Fruit fly (Drosophila melanogaster) whole organism, embryonic: ENCODE results near the gene Alp10.

Experiments used
- B-H1 ChIP-seq: fragments of 200-800 bp; sonication (Bioruptor generic); IDR thresholded peaks from 3 replicates; pipeline ENCODE4 v1.3.6; 2022; ENCODE audit warnings: missing biosample characterization, missing genetic modification characterization
- CG10431 ChIP-seq: fragments of 200-800 bp; sonication (Bioruptor generic); optimal IDR thresholded peaks from 3 replicates; lab custom pipeline; 2018; ENCODE audit warnings: missing biosample characterization, mild to moderate bottlenecking, missing genetic modification characterization
- CG12219 ChIP-seq: fragments of 200-800 bp; sonication (Bioruptor generic); optimal IDR thresholded peaks from 3 replicates; lab custom pipeline; 2018; ENCODE audit warnings: missing biosample characterization, mild to moderate bottlenecking, missing genetic modification characterization
- CG13123 ChIP-seq: fragments of 200-800 bp; sonication (Bioruptor generic); optimal IDR thresholded peaks from 2 replicates; lab custom pipeline; 2016; ENCODE audit warnings: missing biosample characterization, missing genetic modification characterization
- CG15601 ChIP-seq: fragments of 200-800 bp; sonication (Bioruptor generic); optimal IDR thresholded peaks from 3 replicates; lab custom pipeline; 2019; ENCODE audit warnings: missing biosample characterization, mild to moderate bottlenecking, missing genetic modification characterization, moderate library complexity
- CG1647 ChIP-seq: fragments of 200-800 bp; sonication (Bioruptor generic); optimal IDR thresholded peaks from 3 replicates; lab custom pipeline; 2016; ENCODE audit warnings: missing biosample characterization, missing genetic modification characterization
- CG16815 ChIP-seq: fragments of 200-800 bp; sonication (Bioruptor generic); optimal IDR thresholded peaks from 3 replicates; lab custom pipeline; 2017; ENCODE audit warnings: missing biosample characterization, mild to moderate bottlenecking, missing genetic modification characterization
- CG17612 ChIP-seq: fragments of 200-800 bp; sonication (Bioruptor generic); IDR thresholded peaks from 2 replicates; pipeline ENCODE4 v1.3.6; 2022; ENCODE audit warnings: missing biosample characterization, missing genetic modification characterization
- CG17802 ChIP-seq: fragments of 200-800 bp; sonication (Bioruptor generic); optimal IDR thresholded peaks from 2 replicates; lab custom pipeline; 2018; ENCODE audit warnings: missing biosample characterization, mild to moderate bottlenecking, missing genetic modification characterization, moderate library complexity
- CG18011 ChIP-seq: fragments of 200-800 bp; sonication (Bioruptor generic); optimal IDR thresholded peaks from 2 replicates; lab custom pipeline; 2017; ENCODE audit warnings: missing biosample characterization, missing genetic modification characterization, mild to moderate bottlenecking, moderate library complexity, missing genotype
- CG2889 ChIP-seq: fragments of 200-800 bp; sonication (Bioruptor generic); IDR thresholded peaks from 3 replicates; pipeline ENCODE4 v1.3.6; 2022; ENCODE audit warnings: missing biosample characterization, missing genetic modification characterization
- CG3065 ChIP-seq: fragments of 200-800 bp; sonication (Bioruptor generic); optimal IDR thresholded peaks from 2 replicates; lab custom pipeline; 2016; ENCODE audit warnings: missing biosample characterization, missing genetic modification characterization
- CG31224 ChIP-seq: fragments of 200-800 bp; sonication (Bioruptor generic); IDR thresholded peaks from 2 replicates; pipeline ENCODE4 v1.3.6; 2022; ENCODE audit warnings: missing biosample characterization, missing genetic modification characterization
- CG3163 ChIP-seq: fragments of 200-800 bp; sonication (Bioruptor generic); optimal IDR thresholded peaks from 3 replicates; lab custom pipeline; 2016; ENCODE audit warnings: missing biosample characterization, missing genetic modification characterization
- CG34224 ChIP-seq: fragments of 200-800 bp; sonication (Bioruptor generic); IDR thresholded peaks from 3 replicates; pipeline ENCODE4 v1.3.6; 2022; ENCODE audit warnings: missing biosample characterization, missing genetic modification characterization; ENCODE audit not compliant: partially characterized antibody
- CG6791 ChIP-seq: fragments of 200-800 bp; sonication (Bioruptor generic); IDR thresholded peaks from 3 replicates; pipeline ENCODE4 v1.3.6; 2022; ENCODE audit warnings: missing biosample characterization, missing genetic modification characterization; ENCODE audit not compliant: partially characterized antibody
- CG7372 ChIP-seq: fragments of 200-800 bp; sonication (Bioruptor generic); IDR thresholded peaks from 2 replicates; pipeline ENCODE4 v1.3.6; 2022; ENCODE audit warnings: missing biosample characterization, missing genetic modification characterization
- Chrac-16 ChIP-seq: fragments of 200-800 bp; sonication (Bioruptor generic); optimal IDR thresholded peaks from 3 replicates; lab custom pipeline; 2016; ENCODE audit warnings: missing biosample characterization, missing genetic modification characterization
- CkIIα-i1 ChIP-seq: fragments of 200-800 bp; sonication (Bioruptor generic); IDR thresholded peaks from 2 replicates; pipeline ENCODE4 v1.3.6; 2022; ENCODE audit warnings: missing biosample characterization, missing genetic modification characterization
- Doc2 ChIP-seq: fragments of 200-800 bp; sonication (Bioruptor generic); IDR thresholded peaks from 2 replicates; pipeline ENCODE4 v1.3.6; 2022; ENCODE audit warnings: missing biosample characterization, missing genetic modification characterization
- ERR ChIP-seq: fragments of 200-800 bp; sonication (Bioruptor generic); optimal IDR thresholded peaks from 2 replicates; lab custom pipeline; 2016; ENCODE audit warnings: missing biosample characterization, missing genetic modification characterization
- Fer3 ChIP-seq: fragments of 200-800 bp; sonication (Bioruptor generic); optimal IDR thresholded peaks from 2 replicates; lab custom pipeline; 2018; ENCODE audit warnings: missing biosample characterization, mild to moderate bottlenecking, missing genetic modification characterization, moderate library complexity
- Hmx ChIP-seq: fragments of 200-800 bp; sonication (Bioruptor generic); optimal IDR thresholded peaks from 2 replicates; lab custom pipeline; 2016; ENCODE audit warnings: missing biosample characterization, missing genetic modification characterization
- Hr3 ChIP-seq: fragments of 200-800 bp; sonication (Bioruptor generic); optimal IDR thresholded peaks from 3 replicates; lab custom pipeline; 2016; ENCODE audit warnings: missing biosample characterization, missing genetic modification characterization
- MTF-1 ChIP-seq: fragments of 200-800 bp; sonication (Bioruptor generic); optimal IDR thresholded peaks from 2 replicates; lab custom pipeline; 2018; ENCODE audit warnings: missing biosample characterization, mild to moderate bottlenecking, missing genetic modification characterization, borderline replicate concordance
- Poxn ChIP-seq: fragments of 200-800 bp; sonication (Bioruptor generic); IDR thresholded peaks from 2 replicates; pipeline ENCODE4 v1.3.6; 2022; ENCODE audit warnings: missing biosample characterization, missing genetic modification characterization
- Ravus ChIP-seq: fragments of 200-800 bp; sonication (Bioruptor generic); IDR thresholded peaks from 2 replicates; pipeline ENCODE4 v1.3.6; 2022; ENCODE audit warnings: missing biosample characterization, missing genetic modification characterization
- Rx ChIP-seq: fragments of 200-800 bp; sonication (Bioruptor generic); IDR thresholded peaks from 2 replicates; pipeline ENCODE4 v1.3.6; 2022; ENCODE audit warnings: missing biosample characterization, missing genetic modification characterization
- Side ChIP-seq: fragments of 200-800 bp; sonication (Bioruptor generic); optimal IDR thresholded peaks from 2 replicates; lab custom pipeline; 2016; ENCODE audit warnings: missing biosample characterization, missing genetic modification characterization
- Vsx1 ChIP-seq: fragments of 200-800 bp; sonication (Bioruptor generic); optimal IDR thresholded peaks from 2 replicates; lab custom pipeline; 2017; ENCODE audit warnings: missing biosample characterization, mild to moderate bottlenecking, missing genetic modification characterization, missing genetic modification reagents
- amos ChIP-seq: fragments of 200-800 bp; sonication (Bioruptor generic); IDR thresholded peaks from 2 replicates; pipeline ENCODE4 v1.3.6; 2022; ENCODE audit warnings: missing biosample characterization, missing genetic modification characterization; ENCODE audit not compliant: partially characterized antibody
- ap ChIP-seq: fragments of 200-800 bp; sonication (Bioruptor generic); IDR thresholded peaks from 2 replicates; pipeline ENCODE4 v1.3.6; 2022; ENCODE audit warnings: missing biosample characterization, missing genetic modification characterization
- az2 ChIP-seq: fragments of 200-800 bp; sonication (Bioruptor generic); optimal IDR thresholded peaks from 3 replicates; lab custom pipeline; 2016; ENCODE audit warnings: missing biosample characterization, missing genetic modification characterization
- bcd ChIP-seq: fragments of 200-800 bp; sonication (Bioruptor generic); optimal IDR thresholded peaks from 2 replicates; lab custom pipeline; 2017; ENCODE audit warnings: missing biosample characterization, mild to moderate bottlenecking, missing genetic modification characterization
- dm ChIP-seq: fragments of 200-800 bp; sonication (Bioruptor generic); optimal IDR thresholded peaks from 3 replicates; lab custom pipeline; 2016; ENCODE audit warnings: missing biosample characterization, missing genetic modification characterization
- fd3F ChIP-seq: fragments of 200-800 bp; sonication (Bioruptor generic); optimal IDR thresholded peaks from 2 replicates; lab custom pipeline; 2018; ENCODE audit warnings: missing biosample characterization, mild to moderate bottlenecking, missing genetic modification characterization, moderate library complexity
- hbn ChIP-seq: fragments of 200-800 bp; sonication (Bioruptor generic); IDR thresholded peaks from 2 replicates; pipeline ENCODE4 v1.3.6; 2022; ENCODE audit warnings: missing biosample characterization, missing genetic modification characterization; ENCODE audit not compliant: partially characterized antibody
- hth ChIP-seq: fragments of >200 bp; optimal IDR thresholded peaks from 2 replicates; lab custom pipeline; 2017; ENCODE audit warnings: inconsistent platforms
- ranshi ChIP-seq: fragments of 200-800 bp; sonication (Bioruptor generic); IDR thresholded peaks from 2 replicates; pipeline ENCODE4 v1.3.6; 2022; ENCODE audit warnings: missing biosample characterization, missing genetic modification characterization
- sc ChIP-seq, 3 experiments: fragments of >200 bp in 2 of 3; fragments of 200-800 bp in 1 of 3; sonication (Bioruptor generic) in 1 of 3; optimal IDR thresholded peaks; 2 replicates in 2 of 3; 3 replicates in 1 of 3; lab custom pipeline; 2017; ENCODE audit warnings: mild to moderate bottlenecking in 1 of 3, missing biosample characterization in 1 of 3, missing genetic modification characterization in 1 of 3, missing genetic modification reagents in 1 of 3
- seq ChIP-seq: fragments of 200-800 bp; sonication (Bioruptor generic); IDR thresholded peaks from 2 replicates; pipeline ENCODE4 v1.3.6; 2022; ENCODE audit warnings: missing biosample characterization, missing genetic modification characterization
- slbo ChIP-seq: fragments of 200-800 bp; sonication (Bioruptor generic); IDR thresholded peaks from 2 replicates; pipeline ENCODE4 v1.3.6; 2022; ENCODE audit warnings: missing biosample characterization, missing genetic modification characterization
- sna ChIP-seq: fragments of 200-800 bp; sonication (Bioruptor generic); IDR thresholded peaks from 2 replicates; pipeline ENCODE4 v1.3.6; 2022; ENCODE audit warnings: missing biosample characterization, missing genetic modification characterization; ENCODE audit not compliant: partially characterized antibody
- stwl ChIP-seq: fragments of 200-800 bp; sonication (Bioruptor generic); optimal IDR thresholded peaks from 3 replicates; lab custom pipeline; 2018; ENCODE audit warnings: missing biosample characterization, mild to moderate bottlenecking, missing genetic modification characterization, moderate library complexity
- tll ChIP-seq, 2 experiments: fragments of 200-800 bp in 1 of 2; fragments of >200 bp in 1 of 2; sonication (Bioruptor generic) in 1 of 2; optimal IDR thresholded peaks; 2 replicates each; lab custom pipeline; 2017 to 2019; ENCODE audit warnings: missing biosample characterization in 2 of 2, missing genetic modification characterization in 2 of 2, mild to moderate bottlenecking in 1 of 2, moderate library complexity in 1 of 2
- trem ChIP-seq: fragments of 200-800 bp; optimal IDR thresholded peaks from 3 replicates; lab custom pipeline; 2019; ENCODE audit warnings: missing biosample characterization, mild to moderate bottlenecking, missing genetic modification characterization, moderate library complexity
- tx ChIP-seq: fragments of 200-800 bp; sonication (Bioruptor generic); optimal IDR thresholded peaks from 2 replicates; lab custom pipeline; 2016; ENCODE audit warnings: missing biosample characterization, missing genetic modification characterization
- vfl ChIP-seq: fragments of 200-800 bp; sonication (Bioruptor generic); optimal IDR thresholded peaks from 2 replicates; lab custom pipeline; 2016; ENCODE audit warnings: missing biosample characterization, missing genetic modification characterization
- wdn ChIP-seq: fragments of 200-800 bp; sonication (Bioruptor generic); IDR thresholded peaks from 2 replicates; pipeline ENCODE4 v1.3.6; 2022; ENCODE audit warnings: missing biosample characterization, missing genetic modification characterization
- wek ChIP-seq: fragments of 200-800 bp; sonication (Bioruptor generic); optimal IDR thresholded peaks from 3 replicates; lab custom pipeline; 2018; ENCODE audit warnings: missing biosample characterization, mild to moderate bottlenecking, missing genetic modification characterization, moderate library complexity
- z ChIP-seq: fragments of 200-800 bp; sonication (Bioruptor generic); IDR thresholded peaks from 3 replicates; pipeline ENCODE4 v1.3.6; 2022; ENCODE audit warnings: missing biosample characterization, missing genetic modification characterization

Gene Alp10

dm6 chr3L:5583295-5583707, 11.8 kb downstream of the Alp10 start (continued):
- no peak for TF ChIP-seq CG10431 (GFP tag; lab: Kevin White, UChicago)
- TF ChIP-seq Rx: peak; percentile 92
- peak; percentile 84 for TF ChIP-seq CG31224
- peak; percentile 86 for TF ChIP-seq sna
- TF ChIP-seq hth (lab: Kevin White, UChicago): no peak
- peak; percentile 93 for TF ChIP-seq stwl (tag; lab: Kevin White, UChicago)
- peak; percentile 78 for TF ChIP-seq Side
- peak; percentile 49 for TF ChIP-seq CG3163 (GFP tag; lab: Kevin White, UChicago)
- no peak for TF ChIP-seq sc (optimal IDR thresholded peaks at IDR 0.05; lab: Kevin White, UChicago)
- TF ChIP-seq sc (GFP tag; optimal IDR thresholded peaks at IDR 0.05; lab: Kevin White, UChicago): no peak
- TF ChIP-seq CG3065 (GFP tag; lab: Kevin White, UChicago): peak; percentile 77
- TF ChIP-seq amos: peak; percentile 86
- TF ChIP-seq ranshi: peak; percentile 91
- TF ChIP-seq fd3F (GFP tag; lab: Kevin White, UChicago): peak; percentile 79
- peak; percentile 88 for TF ChIP-seq B-H1 (GFP tag; lab: Robert Waterston, UW)
- no peak for TF ChIP-seq CG15601 (tag; lab: Kevin White, UChicago)
- peak; percentile 87 for TF ChIP-seq vfl (GFP tag; lab: Kevin White, UChicago)
- TF ChIP-seq CG13123 (GFP tag; lab: Kevin White, UChicago): peak; percentile 86
- no peak for TF ChIP-seq z (GFP tag; lab: Robert Waterston, UW)
- no peak for TF ChIP-seq MTF-1 (GFP tag; lab: Kevin White, UChicago)
- TF ChIP-seq Hmx (GFP tag; lab: Kevin White, UChicago): peak; percentile 67
- peak; percentile 85 for TF ChIP-seq CG1647 (GFP tag; lab: Kevin White, UChicago)
- peak; percentile 92 for TF ChIP-seq trem (tag; lab: Kevin White, UChicago)
- no peak for TF ChIP-seq Fer3
- TF ChIP-seq CG7372: peak; percentile 89
- peak; percentile 77 for TF ChIP-seq az2
- TF ChIP-seq tll (GFP tag; optimal IDR thresholded peaks at IDR 0.05; lab: Kevin White, UChicago): peak; percentile 36 to 74
- TF ChIP-seq CG17612 (GFP tag; lab: Robert Waterston, UW): peak; percentile 80
- TF ChIP-seq CG16815 (GFP tag; lab: Kevin White, UChicago): peak; percentile 79
- TF ChIP-seq wek (GFP tag; lab: Kevin White, UChicago): peak; percentile 0
- no peak for TF ChIP-seq Vsx1 (GFP tag; lab: Kevin White, UChicago)
- peak; percentile 67 for TF ChIP-seq CG18011
- peak; percentile 96 for TF ChIP-seq slbo (GFP tag; lab: Robert Waterston, UW)
- peak; percentile 67 for TF ChIP-seq Ravus
- TF ChIP-seq CG12219: peak; percentile 37
- peak; percentile 82 for TF ChIP-seq dm (GFP tag; lab: Kevin White, UChicago)
- TF ChIP-seq tx (GFP tag; lab: Kevin White, UChicago): peak; percentile 91
- peak; percentile 85 for TF ChIP-seq Hr3 (GFP tag; lab: Kevin White, UChicago)
- peak; percentile 77 for TF ChIP-seq CkIIα-i1 (GFP tag; lab: Robert Waterston, UW)
- TF ChIP-seq Poxn (GFP tag; lab: Robert Waterston, UW): peak; percentile 76
- TF ChIP-seq ERR (GFP tag; lab: Kevin White, UChicago): peak; percentile 82
- peak; percentile 79 for TF ChIP-seq CG34224
- peak; percentile 94 for TF ChIP-seq CG17802 (tag; lab: Kevin White, UChicago)
- peak; percentile 82 for TF ChIP-seq bcd (GFP tag; lab: Kevin White, UChicago)
- peak; percentile 73; the same call in 1 of the 2 replicates for TF ChIP-seq Doc2 (GFP tag; lab: Robert Waterston, UW)
- TF ChIP-seq ap (GFP tag; lab: Robert Waterston, UW): peak; percentile 84
- TF ChIP-seq seq: peak; percentile 67
- TF ChIP-seq wdn (GFP tag; lab: Robert Waterston, UW): peak; percentile 85
- peak; percentile 89 for TF ChIP-seq CG2889 (GFP tag; lab: Robert Waterston, UW)
- peak; percentile 86 for TF ChIP-seq Chrac-16 (GFP tag; lab: Kevin White, UChicago)
- TF ChIP-seq hbn: peak; percentile 67
- peak; percentile 77 for TF ChIP-seq CG6791
